Fruit fly (Drosophila melanogaster) whole organism, pupa: Measurements from ENCODE around the gene CG10324.

Source experiments
- CG8159 ChIP-seq: fragments of 200-800 bp; sonication (Bioruptor generic); optimal IDR thresholded peaks from 3 replicates; lab custom pipeline; 2018; ENCODE audit warnings: missing biosample characterization, mild to moderate bottlenecking, missing genetic modification characterization, moderate library complexity
- Pif1B ChIP-seq: fragments of 200-800 bp; sonication (Bioruptor generic); optimal IDR thresholded peaks from 3 replicates; lab custom pipeline; 2016; ENCODE audit warnings: missing biosample characterization, missing genetic modification characterization
- Snoo ChIP-seq: fragments of 200-800 bp; sonication (Bioruptor generic); optimal IDR thresholded peaks from 3 replicates; lab custom pipeline; 2017; ENCODE audit warnings: missing biosample characterization, mild to moderate bottlenecking, missing genetic modification characterization, inconsistent platforms

dm6 chr3R:16630564-16630963 lies 16.2 kb downstream of the CG10324 start:
- TF ChIP-seq Pif1B (GFP tag; lab: Kevin White, UChicago): no peak
- TF ChIP-seq CG8159 (tag; lab: Kevin White, UChicago): no peak
- no peak for TF ChIP-seq Snoo (tag; lab: Kevin White, UChicago)
